Worm (Caenorhabditis elegans): Measurements from ENCODE around the gene ZK930.7.

DNA sequence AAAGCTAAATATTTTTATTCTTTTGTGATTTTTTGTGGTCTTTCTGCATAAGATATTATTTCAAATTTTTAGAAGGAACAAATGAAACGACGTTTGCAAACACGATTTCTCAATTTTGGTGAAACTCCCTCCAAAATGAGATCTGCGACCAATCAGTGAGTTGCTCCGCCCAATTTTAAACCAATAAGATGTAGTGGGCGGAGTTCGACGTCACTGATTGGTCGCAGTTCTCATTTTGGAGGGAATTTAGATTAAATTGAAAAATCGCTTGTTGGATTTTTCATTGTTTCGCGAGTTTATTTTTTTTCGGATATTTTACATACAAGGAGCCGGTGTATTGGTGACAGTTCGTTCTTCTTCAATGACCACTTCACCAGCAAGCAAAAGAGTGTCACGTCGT lies 3.8 kb upstream of the ZK930.7 start:
- no peak for TF ChIP-seq hmg-4 (GFP tag; optimal IDR thresholded peaks at IDR 0.05)
- no peak for TF ChIP-seq scrt-1 (GFP tag; IDR thresholded peaks at IDR 0.05)
- TF ChIP-seq sea-1 (GFP tag; conservative IDR thresholded peaks at IDR 0.05), result no peak
- no peak for TF ChIP-seq hnd-1 (tag; optimal IDR thresholded peaks at IDR 0.05)
- no peak for TF ChIP-seq ceh-36 (tag; optimal IDR thresholded peaks at IDR 0.05)
- no peak for TF ChIP-seq aly-1 (tag; optimal IDR thresholded peaks at IDR 0.05)
- TF ChIP-seq ama-1 (optimal IDR thresholded peaks at IDR 0.05), result no peak
- TF ChIP-seq ets-7 (tag; optimal IDR thresholded peaks at IDR 0.05), result no peak
- no peak for TF ChIP-seq flt-1 (GFP tag; IDR thresholded peaks at IDR 0.05)
- TF ChIP-seq F13C5.2 (tag; optimal IDR thresholded peaks at IDR 0.05), result no peak

Data from whole organism, early embryonic.